Worm (Caenorhabditis elegans) whole organism, L4 larva: ENCODE data around the gene R13A1.5.

ENCODE experiments used
- ceh-28 ChIP-seq: fragments of 150-350 bp; optimal IDR thresholded peaks from 2 replicates; lab custom pipeline; 2014; ENCODE audit warnings: missing biosample characterization, missing genetic modification reagents, missing genetic modification characterization
- dmd-8 ChIP-seq: fragments of 200-800 bp; sonication (Bioruptor generic); IDR thresholded peaks from 2 replicates; pipeline ENCODE4 v1.3.6; 2022; ENCODE audit warnings: missing genetic modification characterization, missing compliant biosample characterization
- nhr-76 ChIP-seq: fragments of 150-350 bp; optimal IDR thresholded peaks from 2 replicates; lab custom pipeline; 2014; ENCODE audit warnings: missing biosample characterization, missing genetic modification characterization
- zfp-3 ChIP-seq: fragments of 200-800 bp; sonication (Bioruptor generic); conservative IDR thresholded peaks from 2 replicates; pipeline ENCODE4 v1.3.6; 2022; ENCODE audit warnings: missing genetic modification reagents, missing genetic modification characterization, missing compliant biosample characterization

- TF ChIP-seq zfp-3 (GFP tag; lab: Robert Waterston, UW) (no peak), nhr-76 (tag; lab: Kevin White, UChicago) (no peak), dmd-8 (GFP tag; lab: Robert Waterston, UW) (no peak), ceh-28 (no peak)
Measured at ce11 chrIV:7184597-7184996, 7.0 kb downstream of the R13A1.5 start, which contains the start of gene clec-179.
